Worm (Caenorhabditis elegans) whole organism, midembryonic: ENCODE results near the gene try-14.

ENCODE experiments used
- T22C8.4 ChIP-seq: fragments of 200-800 bp; sonication (Bioruptor generic); IDR thresholded peaks from 2 replicates; pipeline ENCODE4 v1.3.6; 2022; ENCODE audit warnings: missing genetic modification characterization, missing compliant biosample characterization
- cog-1 ChIP-seq: sonication (generic microtip); optimal IDR thresholded peaks from 2 replicates; lab custom pipeline; 2016; ENCODE audit warnings: missing genetic modification characterization, missing compliant biosample characterization
- flt-1 ChIP-seq: fragments of 200-800 bp; sonication (Bioruptor generic); IDR thresholded peaks from 2 replicates; pipeline ENCODE4 v1.3.6; 2022; ENCODE audit warnings: missing genetic modification characterization, missing compliant biosample characterization
- klf-2 ChIP-seq: fragments of 200-800 bp; sonication (Bioruptor generic); conservative IDR thresholded peaks from 2 replicates; pipeline ENCODE4 v1.3.6; 2022; ENCODE audit warnings: missing genetic modification reagents, missing genetic modification characterization, missing compliant biosample characterization
- med-1 ChIP-seq: sonication (generic microtip); optimal IDR thresholded peaks from 2 replicates; lab custom pipeline; 2017; ENCODE audit warnings: missing genetic modification characterization, mild to moderate bottlenecking, missing compliant biosample characterization, antibody characterized with exemption, missing genetic modification reagents; ENCODE audit not compliant: insufficient read depth
- ref-1 ChIP-seq: fragments of 200-800 bp; sonication (Bioruptor generic); conservative IDR thresholded peaks from 2 replicates; pipeline ENCODE4 v1.3.6; 2022; ENCODE audit warnings: missing genetic modification reagents, missing genetic modification characterization, missing compliant biosample characterization
- tab-1 ChIP-seq: fragments of 200-800 bp; sonication (Bioruptor generic); IDR thresholded peaks from 2 replicates; pipeline ENCODE4 v1.3.6; 2022; ENCODE audit warnings: missing genetic modification characterization, missing compliant biosample characterization
- ztf-23 ChIP-seq: fragments of 200-800 bp; sonication (Bioruptor generic); IDR thresholded peaks from 2 replicates; pipeline ENCODE4 v1.3.6; 2022; ENCODE audit warnings: missing genetic modification reagents, missing genetic modification characterization, missing compliant biosample characterization
- ztf-29 ChIP-seq: fragments of 200-800 bp; sonication (Bioruptor generic); IDR thresholded peaks from 2 replicates; pipeline ENCODE4 v1.3.6; 2022; ENCODE audit warnings: missing genetic modification reagents, missing genetic modification characterization, missing compliant biosample characterization

DNA sequence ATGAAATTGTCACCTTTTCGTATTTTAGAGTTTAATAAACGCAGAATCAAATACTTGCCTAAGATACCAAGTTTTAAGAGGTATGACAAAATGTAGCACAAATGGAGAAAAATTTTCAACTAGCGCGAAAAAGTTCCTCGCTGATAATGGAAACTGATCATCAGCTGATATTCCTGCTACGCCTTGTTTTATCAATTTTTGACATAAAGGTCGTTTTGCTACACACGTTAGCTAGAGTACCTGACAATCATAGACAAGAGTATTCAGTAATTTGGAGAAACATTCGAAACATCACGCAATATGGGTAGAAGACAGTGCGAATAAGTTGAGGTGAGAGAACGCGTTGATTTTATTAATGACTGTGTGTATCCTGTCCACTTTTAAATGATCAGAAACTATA, 49.7 kb downstream of the try-14 start:
- TF ChIP-seq flt-1 (GFP tag; lab: Robert Waterston, UW) (no peak), tab-1 (GFP tag; lab: Robert Waterston, UW) (no peak), med-1 (GFP tag; lab: Kevin White, UChicago) (no peak), cog-1 (tag; lab: Kevin White, UChicago) (no peak), ztf-23 (GFP tag; lab: Robert Waterston, UW) (no peak), ref-1 (GFP tag; lab: Robert Waterston, UW) (no peak), klf-2 (GFP tag; lab: Robert Waterston, UW) (no peak), ztf-29 (GFP tag; lab: Robert Waterston, UW) (no peak), T22C8.4 (GFP tag; lab: Robert Waterston, UW) (no peak)
